Worm (Caenorhabditis elegans) whole organism, L4 larva: ENCODE measurements around the gene C33A11.2.
A peak's percentile ranks its signal among the peaks of the same experiment; 100 is the strongest.

Source experiments
- D1046.2 ChIP-seq: fragments of 200-800 bp; sonication (Bioruptor generic); IDR thresholded peaks from 2 replicates; pipeline ENCODE4 v1.3.6; 2022; ENCODE audit warnings: missing genetic modification characterization, missing compliant biosample characterization
- F26F4.8 ChIP-seq: fragments of 200-800 bp; sonication (Bioruptor generic); conservative IDR thresholded peaks from 2 replicates; pipeline ENCODE4 v1.3.6; 2022; ENCODE audit warnings: missing genetic modification characterization, missing compliant biosample characterization
- F44E2.7 ChIP-seq: fragments of 200-800 bp; sonication (Bioruptor generic); IDR thresholded peaks from 2 replicates; pipeline ENCODE4 v2.1.2; 2022; ENCODE audit warnings: missing genetic modification characterization, missing compliant biosample characterization
- F49E8.2 ChIP-seq: sonication (generic microtip); optimal IDR thresholded peaks from 2 replicates; lab custom pipeline; 2016; ENCODE audit warnings: missing compliant biosample characterization, mild to moderate bottlenecking, missing genetic modification characterization, borderline replicate concordance
- R02D3.7 ChIP-seq: fragments of 150-350 bp; sonication (generic microtip); optimal IDR thresholded peaks from 3 replicates; lab custom pipeline; 2014; ENCODE audit warnings: missing biosample characterization, missing genetic modification characterization
- Y105C5A.15 ChIP-seq: fragments of 200-800 bp; sonication (Bioruptor generic); IDR thresholded peaks from 2 replicates; pipeline ENCODE4 v1.3.6; 2022; ENCODE audit warnings: missing genetic modification characterization, missing compliant biosample characterization
- Y75B8A.6 ChIP-seq: fragments of 200-800 bp; sonication (Bioruptor generic); IDR thresholded peaks from 2 replicates; pipeline ENCODE4 v1.3.6; 2022; ENCODE audit warnings: missing genetic modification reagents, missing genetic modification characterization, missing compliant biosample characterization
- ZK337.2 ChIP-seq: fragments of 200-800 bp; sonication (Bioruptor generic); IDR thresholded peaks from 2 replicates; pipeline ENCODE4 v1.3.6; 2022; ENCODE audit warnings: missing genetic modification reagents, missing genetic modification characterization, missing compliant biosample characterization
- aha-1 ChIP-seq: fragments of 150-350 bp; peaks from one replicate; lab custom pipeline; 2014; ENCODE audit warnings: missing biosample characterization, missing genetic modification characterization
- ama-1 ChIP-seq: fragments of 150-350 bp; optimal IDR thresholded peaks from 2 replicates; lab custom pipeline; 2014; ENCODE audit warnings: inconsistent platforms, mixed read lengths
- attf-4 ChIP-seq: sonication (generic microtip); optimal IDR thresholded peaks from 3 replicates; lab custom pipeline; 2017; ENCODE audit warnings: missing biosample characterization, missing genetic modification characterization
- ceh-32 ChIP-seq: sonication (generic microtip); optimal IDR thresholded peaks from 2 replicates; lab custom pipeline; 2016; ENCODE audit warnings: mild to moderate bottlenecking, missing genetic modification characterization, missing compliant biosample characterization; ENCODE audit not compliant: poor library complexity
- ces-1 ChIP-seq: fragments of 150-350 bp; sonication (generic microtip); optimal IDR thresholded peaks from 4 replicates; lab custom pipeline; 2014; ENCODE audit warnings: missing biosample characterization, missing genetic modification reagents, missing genetic modification characterization
- daf-16 ChIP-seq, 3 experiments: sonication (generic microtip); optimal IDR thresholded peaks; 2 replicates each; lab custom pipeline; 2016 to 2017; ENCODE audit warnings: missing genetic modification characterization in 3 of 3, missing genetic modification reagents in 3 of 3, mild to moderate bottlenecking in 2 of 3, missing compliant biosample characterization in 2 of 3, missing biosample characterization in 1 of 3, moderate library complexity in 1 of 3
- daf-8 ChIP-seq: fragments of 200-800 bp; sonication (Bioruptor generic); IDR thresholded peaks from 2 replicates; pipeline ENCODE4 v1.3.6; 2022; ENCODE audit warnings: missing genetic modification characterization, missing compliant biosample characterization
- dmd-6 ChIP-seq: fragments of 200-800 bp; sonication (Bioruptor generic); IDR thresholded peaks from 2 replicates; pipeline ENCODE4 v1.3.6; 2022; ENCODE audit warnings: missing genetic modification reagents, missing genetic modification characterization, missing compliant biosample characterization
- dve-1 ChIP-seq: sonication (generic microtip); optimal IDR thresholded peaks from 2 replicates; lab custom pipeline; 2017; ENCODE audit warnings: antibody characterized with exemption, mild to moderate bottlenecking, missing genetic modification characterization, missing compliant biosample characterization; ENCODE audit not compliant: insufficient read depth
- egl-43 ChIP-seq: fragments of 200-800 bp; sonication (Bioruptor generic); IDR thresholded peaks from 2 replicates; pipeline ENCODE4 v1.3.6; 2022; ENCODE audit warnings: missing genetic modification reagents, missing genetic modification characterization, missing compliant biosample characterization
- fkh-10 ChIP-seq: fragments of 150-350 bp; optimal IDR thresholded peaks from 2 replicates; lab custom pipeline; 2014; ENCODE audit warnings: missing biosample characterization, missing genetic modification reagents, missing genetic modification characterization
- fos-1 ChIP-seq: fragments of 150-350 bp; optimal IDR thresholded peaks from 2 replicates; lab custom pipeline; 2014; ENCODE audit warnings: missing biosample characterization, missing genetic modification characterization
- hlh-30 ChIP-seq: sonication (generic microtip); optimal IDR thresholded peaks from 2 replicates; lab custom pipeline; 2017; ENCODE audit warnings: antibody characterized with exemption, mild to moderate bottlenecking, missing genetic modification characterization, missing compliant biosample characterization; ENCODE audit not compliant: insufficient read depth
- hmg-1.1 ChIP-seq: fragments of 200-800 bp; sonication (Bioruptor generic); IDR thresholded peaks from 2 replicates; pipeline ENCODE4 v1.3.6; 2022; ENCODE audit warnings: missing genetic modification reagents, missing genetic modification characterization, missing compliant biosample characterization
- lim-7 ChIP-seq: fragments of 200-800 bp; sonication (Bioruptor generic); IDR thresholded peaks from 2 replicates; pipeline ENCODE4 v1.3.6; 2022; ENCODE audit warnings: missing genetic modification characterization, missing compliant biosample characterization
- lin-13 ChIP-seq: fragments of 150-350 bp; optimal IDR thresholded peaks from 2 replicates; lab custom pipeline; 2014; ENCODE audit warnings: missing biosample characterization, missing genetic modification reagents, missing genetic modification characterization
- lin-39 ChIP-seq: fragments of 150-350 bp; optimal IDR thresholded peaks from 2 replicates; lab custom pipeline; 2014; ENCODE audit warnings: missing biosample characterization, missing genetic modification reagents, missing genetic modification characterization
- lsy-2 ChIP-seq, 2 experiments: fragments of 150-350 bp in 1 of 2; sonication (generic microtip) in 1 of 2; optimal IDR thresholded peaks; 2 replicates each; lab custom pipeline; 2014 to 2017; ENCODE audit warnings: missing biosample characterization in 2 of 2, missing genetic modification characterization in 2 of 2
- madf-5 ChIP-seq, 2 experiments: fragments of 200-800 bp; sonication (Bioruptor generic); IDR thresholded peaks; 2 replicates each; pipeline ENCODE4 v1.3.6; 2022; ENCODE audit warnings: missing compliant biosample characterization in 2 of 2, missing genetic modification characterization in 2 of 2
- madf-9 ChIP-seq: fragments of 200-800 bp; sonication (Bioruptor generic); conservative IDR thresholded peaks from 2 replicates; pipeline ENCODE4 v1.3.6; 2022; ENCODE audit warnings: missing genetic modification reagents, missing genetic modification characterization, missing compliant biosample characterization
- mep-1 ChIP-seq: fragments of 150-350 bp; sonication (generic microtip); optimal IDR thresholded peaks from 3 replicates; lab custom pipeline; 2014; ENCODE audit warnings: missing biosample characterization, missing genetic modification characterization
- mes-2 ChIP-seq: sonication (generic microtip); optimal IDR thresholded peaks from 2 replicates; lab custom pipeline; 2016; ENCODE audit warnings: missing genotype, mild to moderate bottlenecking, missing genetic modification characterization, missing compliant biosample characterization; ENCODE audit not compliant: poor library complexity, severe bottlenecking
- nhr-10 ChIP-seq: fragments of 150-350 bp; optimal IDR thresholded peaks from 2 replicates; lab custom pipeline; 2014; ENCODE audit warnings: missing biosample characterization, missing genetic modification characterization
- nhr-111 ChIP-seq: fragments of 200-800 bp; sonication (Bioruptor generic); optimal IDR thresholded peaks from 2 replicates; lab custom pipeline; 2018; ENCODE audit warnings: mild to moderate bottlenecking, missing genetic modification characterization, missing compliant biosample characterization
- nhr-28 ChIP-seq: fragments of 150-350 bp; optimal IDR thresholded peaks from 2 replicates; lab custom pipeline; 2014; ENCODE audit warnings: missing biosample characterization, missing genetic modification characterization
- nhr-42 ChIP-seq: fragments of 200-800 bp; sonication (Bioruptor generic); IDR thresholded peaks from 2 replicates; pipeline ENCODE4 v1.3.6; 2022; ENCODE audit warnings: missing genetic modification characterization, missing compliant biosample characterization
- nhr-77 ChIP-seq: fragments of 150-350 bp; optimal IDR thresholded peaks from 2 replicates; lab custom pipeline; 2014; ENCODE audit warnings: missing biosample characterization, missing genetic modification characterization
- pha-4 ChIP-seq, 2 experiments: fragments of 150-350 bp in 1 of 2; fragments of 200-800 bp in 1 of 2; sonication (Bioruptor generic) in 1 of 2; IDR thresholded peaks in 1 of 2; optimal IDR thresholded peaks in 1 of 2; 2 replicates each; pipeline versions ENCODE4 v1.3.6 to Lab custom; 2014 to 2022; ENCODE audit warnings: missing genetic modification characterization in 2 of 2, missing genetic modification reagents in 2 of 2, missing biosample characterization in 1 of 2, missing compliant biosample characterization in 1 of 2
- rbr-2 ChIP-seq: sonication (generic microtip); optimal IDR thresholded peaks from 2 replicates; lab custom pipeline; 2016; ENCODE audit warnings: missing genotype, missing genetic modification characterization, missing compliant biosample characterization
- saeg-2 ChIP-seq: fragments of 200-800 bp; sonication (Bioruptor generic); IDR thresholded peaks from 2 replicates; pipeline ENCODE4 v1.3.6; 2022; ENCODE audit warnings: missing genetic modification reagents, missing genetic modification characterization, missing compliant biosample characterization
- spr-1 ChIP-seq: sonication (generic microtip); optimal IDR thresholded peaks from 2 replicates; lab custom pipeline; 2016; ENCODE audit warnings: mild to moderate bottlenecking, missing genetic modification characterization, missing compliant biosample characterization
- tag-97 ChIP-seq: fragments of 200-800 bp; sonication (Bioruptor generic); IDR thresholded peaks from 2 replicates; pipeline ENCODE4 v1.3.6; 2022; ENCODE audit warnings: missing genetic modification characterization, missing compliant biosample characterization
- unc-39 ChIP-seq: sonication (generic microtip); optimal IDR thresholded peaks from 2 replicates; lab custom pipeline; 2017; ENCODE audit warnings: missing biosample characterization, missing genetic modification characterization
- vab-7 ChIP-seq: fragments of 200-800 bp; sonication (Bioruptor generic); IDR thresholded peaks from 2 replicates; pipeline ENCODE4 v1.3.6; 2022; ENCODE audit warnings: missing genetic modification reagents, missing genetic modification characterization, missing compliant biosample characterization
- zfp-2 ChIP-seq: sonication (generic microtip); optimal IDR thresholded peaks from 2 replicates; lab custom pipeline; 2016; ENCODE audit warnings: mild to moderate bottlenecking, missing genetic modification characterization, missing compliant biosample characterization
- zip-11 ChIP-seq: fragments of 200-800 bp; sonication (Bioruptor generic); IDR thresholded peaks from 2 replicates; pipeline ENCODE4 v1.3.6; 2022; ENCODE audit warnings: missing genetic modification characterization, missing compliant biosample characterization
- zip-2 ChIP-seq: fragments of 150-350 bp; optimal IDR thresholded peaks from 2 replicates; lab custom pipeline; 2014; ENCODE audit warnings: missing biosample characterization, missing genetic modification characterization
- ztf-7 ChIP-seq: fragments of 150-350 bp; optimal IDR thresholded peaks from 2 replicates; lab custom pipeline; 2014; ENCODE audit warnings: missing biosample characterization, missing genetic modification characterization

Gene C33A11.2

ce11 chrX:15362152-15362922 lies 3.5 kb upstream of the C33A11.2 start (continued):
- TF ChIP-seq nhr-28 (tag; lab: Kevin White, UChicago) (no peak), ama-1 (no peak), lin-13 (GFP tag; lab: Kevin White, UChicago) (no peak), mep-1 (tag; lab: Kevin White, UChicago) (no peak), madf-5 (GFP tag; IDR thresholded peaks at IDR 0.05; lab: Robert Waterston, UW) (no peak), dmd-6 (GFP tag; lab: Robert Waterston, UW) (0 out of 2 replicates have a peak, but pooled peaks have one; percentile 19), nhr-42 (GFP tag; lab: Robert Waterston, UW) (0 out of 2 replicates have a peak, but pooled peaks have one; percentile 29), egl-43 (0 out of 2 replicates have a peak, but pooled peaks have one; percentile 45), ces-1 (no peak), attf-4 (no peak), lin-39 (tag; lab: Kevin White, UChicago) (no peak), rbr-2 (tag; lab: Kevin White, UChicago) (peak; percentile 8)

DNA sequence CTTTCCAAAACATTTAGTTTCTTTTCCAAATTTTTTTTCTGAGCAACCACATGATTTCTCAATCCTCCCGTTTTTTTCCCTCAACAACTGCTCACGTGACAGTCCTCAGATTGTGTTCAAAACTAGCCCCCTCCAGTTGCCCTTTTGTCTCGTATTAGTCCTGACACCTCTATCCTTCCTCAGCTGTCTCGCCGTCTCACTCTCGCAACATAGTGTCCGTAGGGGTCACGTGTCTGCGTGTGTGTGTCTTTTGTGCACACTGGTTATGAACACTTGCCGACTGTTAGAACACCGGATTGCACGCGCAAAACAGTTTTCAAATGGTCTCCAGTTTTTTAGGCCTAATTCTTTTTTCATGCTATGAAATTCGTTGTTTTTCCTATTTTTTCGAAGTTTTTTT lies 557 bp upstream of the C33A11.2 start:
- no peak for TF ChIP-seq D1046.2
- peak; percentile 66 for TF ChIP-seq hmg-1.1
- TF ChIP-seq fkh-10 (GFP tag; lab: Kevin White, UChicago): peak; percentile 45
- TF ChIP-seq F49E8.2: no peak
- no peak for TF ChIP-seq ceh-32 (tag; lab: Kevin White, UChicago)
- TF ChIP-seq daf-8 (GFP tag; lab: Robert Waterston, UW): no peak
- TF ChIP-seq pha-4 (GFP tag; IDR thresholded peaks at IDR 0.05; lab: Robert Waterston, UW): peak; percentile 61; the same call in 1 of the 2 replicates
- no peak for TF ChIP-seq pha-4 (tag; optimal IDR thresholded peaks at IDR 0.05; lab: Kevin White, UChicago)
- no peak for TF ChIP-seq ces-1
- peak; percentile 97 for TF ChIP-seq aha-1
- TF ChIP-seq attf-4: no peak
- TF ChIP-seq tag-97 (GFP tag; lab: Robert Waterston, UW): no peak
- no peak for TF ChIP-seq F44E2.7
- TF ChIP-seq nhr-111: no peak
- peak in 1 of 2 experiments; percentile 22 for TF ChIP-seq daf-16 (GFP tag; optimal IDR thresholded peaks at IDR 0.05; lab: Kevin White, UChicago)
- no peak for TF ChIP-seq daf-16 (tag; optimal IDR thresholded peaks at IDR 0.05; lab: Kevin White, UChicago)
- TF ChIP-seq nhr-77: no peak
- TF ChIP-seq ztf-7 (tag; lab: Kevin White, UChicago): no peak
- TF ChIP-seq ama-1: no peak
- TF ChIP-seq mes-2 (tag; lab: Kevin White, UChicago): peak; percentile 47
- no peak for TF ChIP-seq F26F4.8 (GFP tag; lab: Robert Waterston, UW)
- peak; percentile 49 for TF ChIP-seq dve-1 (tag; lab: Kevin White, UChicago)
- no peak for TF ChIP-seq lim-7 (GFP tag; lab: Robert Waterston, UW)
- TF ChIP-seq rbr-2 (tag; lab: Kevin White, UChicago): peak; percentile 30
- no peak for TF ChIP-seq madf-5 (GFP tag; IDR thresholded peaks at IDR 0.05; lab: Robert Waterston, UW)
- TF ChIP-seq lin-13 (GFP tag; lab: Kevin White, UChicago): peak; percentile 30
- no peak for TF ChIP-seq zfp-2 (tag; lab: Kevin White, UChicago)
- no peak for TF ChIP-seq unc-39 (tag; lab: Kevin White, UChicago)
- TF ChIP-seq Y105C5A.15 (GFP tag; lab: Robert Waterston, UW): no peak
- TF ChIP-seq egl-43: no peak
- TF ChIP-seq nhr-10 (tag; lab: Kevin White, UChicago): peak; percentile 17
- TF ChIP-seq Y75B8A.6 (GFP tag; lab: Robert Waterston, UW): no peak
- no peak for TF ChIP-seq zip-11 (GFP tag; lab: Robert Waterston, UW)
- TF ChIP-seq madf-9 (GFP tag; lab: Robert Waterston, UW): no peak
- no peak for TF ChIP-seq fos-1 (tag; lab: Kevin White, UChicago)
- peak; percentile 53 to 81 for TF ChIP-seq lsy-2 (tag; optimal IDR thresholded peaks at IDR 0.05; lab: Kevin White, UChicago)
- no peak for TF ChIP-seq vab-7
- TF ChIP-seq ZK337.2 (GFP tag; lab: Robert Waterston, UW): no peak
- no peak for TF ChIP-seq zip-2 (tag; lab: Kevin White, UChicago)
- no peak for TF ChIP-seq saeg-2 (GFP tag; lab: Robert Waterston, UW)
- TF ChIP-seq R02D3.7 (tag; lab: Kevin White, UChicago): no peak
- TF ChIP-seq spr-1 (tag; lab: Kevin White, UChicago): peak; percentile 8
- peak; percentile 99 for TF ChIP-seq hlh-30
